Worm (Caenorhabditis elegans) whole organism, early embryonic: Measurements from ENCODE around the gene D1086.12.

Experiments
- ama-1 ChIP-seq: fragments of 150-350 bp; optimal IDR thresholded peaks from 2 replicates; lab custom pipeline; 2014
- flt-1 ChIP-seq: fragments of 200-800 bp; sonication (Bioruptor generic); IDR thresholded peaks from 2 replicates; pipeline ENCODE4 v1.3.6; 2022; ENCODE audit warnings: missing genetic modification characterization, missing compliant biosample characterization
- tbx-11 ChIP-seq: fragments of 200-800 bp; sonication (Bioruptor generic); IDR thresholded peaks from 2 replicates; pipeline ENCODE4 v1.3.6; 2022; ENCODE audit warnings: missing genetic modification characterization, missing compliant biosample characterization

DNA sequence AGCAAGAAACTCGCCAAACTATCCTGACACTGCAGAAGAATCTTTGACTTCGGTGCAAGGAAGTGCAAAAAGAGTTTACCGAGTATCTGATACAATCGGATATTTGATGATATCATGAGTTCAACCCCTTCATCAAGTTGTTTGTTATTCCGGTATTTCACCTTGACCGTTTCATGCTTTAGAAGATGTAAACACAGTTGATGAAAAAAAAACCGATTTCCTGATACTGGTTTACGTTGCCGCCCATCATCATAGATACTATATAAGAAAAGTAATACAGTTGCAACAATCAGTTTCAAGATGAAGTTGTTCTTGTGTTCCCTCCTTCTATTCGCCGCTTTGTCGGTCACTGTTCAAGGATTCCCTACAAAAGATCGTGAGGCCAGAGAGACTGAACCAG lies 6.5 kb downstream of the D1086.12 start, which contains the start of gene H39E23.3:
- no peak for TF ChIP-seq ama-1 (lab: Kevin White, UChicago)
- no peak for TF ChIP-seq flt-1 (GFP tag; lab: Robert Waterston, UW)
- no peak for TF ChIP-seq tbx-11 (GFP tag; lab: Robert Waterston, UW)
